Worm (Caenorhabditis elegans) whole organism, young adult: ENCODE data around the gene str-85.

Experiments used
- B0019.2 ChIP-seq: fragments of 200-800 bp; sonication (Bioruptor generic); conservative IDR thresholded peaks from 2 replicates; pipeline ENCODE4 v1.3.6; 2022; ENCODE audit warnings: missing genetic modification reagents, missing genetic modification characterization, missing compliant biosample characterization
- B0261.1 ChIP-seq: sonication (generic microtip); optimal IDR thresholded peaks from 2 replicates; lab custom pipeline; 2016; ENCODE audit warnings: mild to moderate bottlenecking, missing genetic modification characterization, moderate library complexity, missing compliant biosample characterization
- C06A6.2 ChIP-seq: fragments of 200-800 bp; sonication (Bioruptor generic); conservative IDR thresholded peaks from 2 replicates; pipeline ENCODE4 v1.3.6; 2022; ENCODE audit warnings: missing genetic modification characterization, missing compliant biosample characterization
- C17E4.6 ChIP-seq: fragments of 200-800 bp; sonication (Bioruptor generic); IDR thresholded peaks from 2 replicates; pipeline ENCODE4 v1.3.6; 2022; ENCODE audit warnings: missing genetic modification reagents, missing genetic modification characterization, missing compliant biosample characterization
- F10E7.11 ChIP-seq: sonication (generic microtip); optimal IDR thresholded peaks from 2 replicates; lab custom pipeline; 2017; ENCODE audit warnings: mild to moderate bottlenecking, missing genetic modification characterization, moderate library complexity, missing compliant biosample characterization
- F22D6.2 ChIP-seq: sonication (generic microtip); optimal IDR thresholded peaks from 2 replicates; lab custom pipeline; 2016; ENCODE audit warnings: mild to moderate bottlenecking, missing genetic modification characterization, missing compliant biosample characterization
- F39B2.1 ChIP-seq: fragments of 200-800 bp; sonication (Bioruptor generic); IDR thresholded peaks from 2 replicates; pipeline ENCODE4 v1.3.6; 2022; ENCODE audit warnings: missing genetic modification reagents, missing genetic modification characterization, missing compliant biosample characterization
- F52B5.7 ChIP-seq: sonication (generic microtip); optimal IDR thresholded peaks from 2 replicates; lab custom pipeline; 2016; ENCODE audit warnings: mild to moderate bottlenecking, missing genetic modification characterization, missing compliant biosample characterization
- F57A8.1 ChIP-seq: fragments of 200-800 bp; sonication (Bioruptor generic); optimal IDR thresholded peaks from 2 replicates; lab custom pipeline; 2018; ENCODE audit warnings: mild to moderate bottlenecking, missing genetic modification characterization, moderate library complexity, missing compliant biosample characterization
- F57C9.4 ChIP-seq: sonication (generic microtip); optimal IDR thresholded peaks from 2 replicates; lab custom pipeline; 2017; ENCODE audit warnings: mild to moderate bottlenecking, missing genetic modification characterization, missing compliant biosample characterization
- Y67H2A.10 ChIP-seq: fragments of 200-800 bp; sonication (Bioruptor generic); conservative IDR thresholded peaks from 2 replicates; pipeline ENCODE4 v1.3.6; 2022; ENCODE audit warnings: missing genetic modification reagents, missing genetic modification characterization, missing compliant biosample characterization
- ZK185.1 ChIP-seq: sonication (generic microtip); optimal IDR thresholded peaks from 2 replicates; lab custom pipeline; 2016; ENCODE audit warnings: mild to moderate bottlenecking, missing genetic modification characterization, missing compliant biosample characterization; ENCODE audit not compliant: poor library complexity, severe bottlenecking
- ama-1 ChIP-seq, 3 experiments: fragments of 150-350 bp in 1 of 3; sonication (generic microtip) in 2 of 3; optimal IDR thresholded peaks; 2 replicates each; lab custom pipeline; 2014 to 2018; ENCODE audit warnings: missing biosample characterization in 2 of 3, missing genetic modification characterization in 2 of 3, missing genetic modification reagents in 2 of 3
- aptf-2 ChIP-seq: fragments of 200-800 bp; sonication (Bioruptor generic); conservative IDR thresholded peaks from 2 replicates; pipeline ENCODE4 v1.3.6; 2022; ENCODE audit warnings: missing genetic modification reagents, missing genetic modification characterization, missing compliant biosample characterization
- aptf-3 ChIP-seq: fragments of 200-800 bp; sonication (Bioruptor generic); IDR thresholded peaks from 2 replicates; pipeline ENCODE4 v1.3.6; 2022; ENCODE audit warnings: missing genetic modification characterization, missing compliant biosample characterization
- attf-5 ChIP-seq: fragments of 200-800 bp; sonication (Bioruptor generic); optimal IDR thresholded peaks from 2 replicates; lab custom pipeline; 2018; ENCODE audit warnings: mild to moderate bottlenecking, missing genetic modification characterization, missing compliant biosample characterization
- attf-6 ChIP-seq: fragments of 200-800 bp; sonication (Bioruptor generic); IDR thresholded peaks from 2 replicates; pipeline ENCODE4 v1.3.6; 2022; ENCODE audit warnings: missing genetic modification reagents, missing genetic modification characterization, missing compliant biosample characterization
- cebp-1 ChIP-seq, 2 experiments: fragments of 200-800 bp in 1 of 2; sonication (Bioruptor generic) in 1 of 2; sonication (generic microtip) in 1 of 2; IDR thresholded peaks in 1 of 2; optimal IDR thresholded peaks in 1 of 2; 2 replicates each; pipeline versions ENCODE4 v1.3.6 to Lab custom; 2017 to 2022; ENCODE audit warnings: missing compliant biosample characterization in 2 of 2, missing genetic modification characterization in 2 of 2, mild to moderate bottlenecking in 1 of 2, missing genetic modification reagents in 1 of 2, moderate library complexity in 1 of 2
- egl-18 ChIP-seq: fragments of 200-800 bp; sonication (Bioruptor generic); IDR thresholded peaks from 2 replicates; pipeline ENCODE4 v1.3.6; 2022; ENCODE audit warnings: missing genetic modification reagents, missing genetic modification characterization, missing compliant biosample characterization
- egrh-3 ChIP-seq: fragments of 200-800 bp; sonication (Bioruptor generic); IDR thresholded peaks from 2 replicates; pipeline ENCODE4 v1.3.6; 2022; ENCODE audit warnings: missing genetic modification reagents, missing genetic modification characterization, missing compliant biosample characterization
- ets-4 ChIP-seq: fragments of 200-800 bp; sonication (Bioruptor generic); optimal IDR thresholded peaks from 2 replicates; lab custom pipeline; 2018; ENCODE audit warnings: mild to moderate bottlenecking, missing genetic modification characterization, missing compliant biosample characterization
- fkh-3 ChIP-seq: sonication (generic microtip); optimal IDR thresholded peaks from 2 replicates; lab custom pipeline; 2016; ENCODE audit warnings: mild to moderate bottlenecking, missing genetic modification characterization, missing compliant biosample characterization
- lin-26 ChIP-seq: fragments of 200-800 bp; sonication (Bioruptor generic); IDR thresholded peaks from 2 replicates; pipeline ENCODE4 v1.3.6; 2022; ENCODE audit warnings: missing genetic modification reagents, missing genetic modification characterization, missing compliant biosample characterization
- lin-35 ChIP-seq, 3 experiments: fragments of 150-350 bp in 2 of 3; sonication (generic microtip) in 1 of 3; optimal IDR thresholded peaks; 2 replicates each; lab custom pipeline; 2014 to 2018; ENCODE audit warnings: missing biosample characterization in 3 of 3, missing genetic modification characterization in 3 of 3, missing genetic modification reagents in 3 of 3
- lin-40 ChIP-seq: sonication (generic microtip); optimal IDR thresholded peaks from 2 replicates; lab custom pipeline; 2016; ENCODE audit warnings: missing genetic modification characterization, mild to moderate bottlenecking, missing compliant biosample characterization, missing genotype, missing genetic modification reagents
- lin-54 ChIP-seq: fragments of 200-800 bp; sonication (Bioruptor generic); optimal IDR thresholded peaks from 2 replicates; lab custom pipeline; 2018; ENCODE audit warnings: mild to moderate bottlenecking, missing genetic modification characterization, missing compliant biosample characterization
- madf-6 ChIP-seq: fragments of 200-800 bp; sonication (Bioruptor generic); IDR thresholded peaks from 2 replicates; pipeline ENCODE4 v1.3.6; 2022; ENCODE audit warnings: missing genetic modification reagents, missing genetic modification characterization, missing compliant biosample characterization
- madf-8 ChIP-seq: fragments of 200-800 bp; sonication (Bioruptor generic); conservative IDR thresholded peaks from 2 replicates; pipeline ENCODE4 v1.3.6; 2022; ENCODE audit warnings: missing genetic modification reagents, missing genetic modification characterization, missing compliant biosample characterization
- nfya-1 ChIP-seq: sonication (generic microtip); optimal IDR thresholded peaks from 2 replicates; lab custom pipeline; 2017; ENCODE audit warnings: antibody characterized with exemption, missing compliant biosample characterization, missing genetic modification characterization, borderline replicate concordance; ENCODE audit not compliant: insufficient read depth
- nhr-120 ChIP-seq: fragments of 200-800 bp; sonication (Bioruptor generic); IDR thresholded peaks from 2 replicates; pipeline ENCODE4 v1.3.6; 2022; ENCODE audit warnings: missing genetic modification characterization, missing compliant biosample characterization
- nhr-179 ChIP-seq: sonication (generic microtip); optimal IDR thresholded peaks from 2 replicates; lab custom pipeline; 2016; ENCODE audit warnings: mild to moderate bottlenecking, missing genetic modification characterization, missing compliant biosample characterization
- nhr-27 ChIP-seq: fragments of 200-800 bp; sonication (Bioruptor generic); optimal IDR thresholded peaks from 2 replicates; lab custom pipeline; 2018; ENCODE audit warnings: mild to moderate bottlenecking, missing genetic modification characterization, moderate library complexity, missing compliant biosample characterization
- nhr-80 ChIP-seq: sonication (generic microtip); optimal IDR thresholded peaks from 2 replicates; lab custom pipeline; 2016; ENCODE audit warnings: missing genetic modification characterization, missing compliant biosample characterization
- nhr-90 ChIP-seq: sonication (generic microtip); optimal IDR thresholded peaks from 2 replicates; lab custom pipeline; 2016; ENCODE audit warnings: missing genotype, mild to moderate bottlenecking, missing genetic modification characterization, missing compliant biosample characterization
- pha-4 ChIP-seq: fragments of 150-350 bp; sonication (generic microtip); optimal IDR thresholded peaks from 2 replicates; lab custom pipeline; 2014; ENCODE audit warnings: missing biosample characterization, missing genetic modification reagents, missing genetic modification characterization
- repo-1 ChIP-seq: sonication (generic microtip); optimal IDR thresholded peaks from 2 replicates; lab custom pipeline; 2017; ENCODE audit warnings: mild to moderate bottlenecking, missing genetic modification characterization, missing compliant biosample characterization
- unc-130 ChIP-seq: sonication (generic microtip); optimal IDR thresholded peaks from 2 replicates; lab custom pipeline; 2016; ENCODE audit warnings: missing genetic modification reagents, missing genetic modification characterization, missing compliant biosample characterization
- zfh-2 ChIP-seq: fragments of 200-800 bp; sonication (Bioruptor generic); conservative IDR thresholded peaks from 2 replicates; pipeline ENCODE4 v1.3.6; 2022; ENCODE audit warnings: missing genetic modification reagents, missing genetic modification characterization, missing compliant biosample characterization
- ztf-22 ChIP-seq: fragments of 200-800 bp; sonication (Bioruptor generic); optimal IDR thresholded peaks from 2 replicates; lab custom pipeline; 2018; ENCODE audit warnings: mild to moderate bottlenecking, missing genetic modification characterization, moderate library complexity, missing compliant biosample characterization
- ztf-26 ChIP-seq: sonication (generic microtip); optimal IDR thresholded peaks from 2 replicates; lab custom pipeline; 2017; ENCODE audit warnings: missing genetic modification characterization, missing compliant biosample characterization
- ztf-3 ChIP-seq: fragments of 200-800 bp; sonication (Bioruptor generic); optimal IDR thresholded peaks from 2 replicates; lab custom pipeline; 2018; ENCODE audit warnings: mild to moderate bottlenecking, missing genetic modification characterization, missing compliant biosample characterization

str-85 gene

ce11 chrV:8936184-8936589 is 49.5 kb downstream of the str-85 start, which contains the start of gene unc-23 (continued):
- 0 out of 2 replicates have a peak, but pooled peaks have one; percentile 54 for TF ChIP-seq egl-18 (GFP tag; lab: Robert Waterston, UW)
- no peak for TF ChIP-seq unc-130 (GFP tag; lab: Kevin White, UChicago)
- TF ChIP-seq fkh-3 (tag; lab: Kevin White, UChicago) = no peak
- peak; percentile 24 for TF ChIP-seq repo-1
- TF ChIP-seq F10E7.11 (tag; lab: Kevin White, UChicago) = no peak
- no peak for TF ChIP-seq B0019.2
- TF ChIP-seq madf-6 (GFP tag; lab: Robert Waterston, UW) = no peak
- no peak for TF ChIP-seq nhr-27 (tag; lab: Kevin White, UChicago)
- peak; percentile 78 for TF ChIP-seq ztf-3
- TF ChIP-seq egrh-3 (GFP tag; lab: Robert Waterston, UW) = no peak
- no peak for TF ChIP-seq nhr-120 (GFP tag; lab: Robert Waterston, UW)
- TF ChIP-seq F52B5.7 (tag; lab: Kevin White, UChicago) = no peak
- peak; percentile 69 for TF ChIP-seq ets-4 (GFP tag; lab: Kevin White, UChicago)

ce11 chrV:8935104-8935503 is 50.5 kb downstream of the str-85 start:
- TF ChIP-seq madf-8 (GFP tag; lab: Robert Waterston, UW) (no peak), attf-6 (0 out of 2 replicates have a peak, but pooled peaks have one; percentile 16), F57C9.4 (tag; lab: Kevin White, UChicago) (no peak), nhr-179 (tag; lab: Kevin White, UChicago) (no peak), zfh-2 (GFP tag; lab: Robert Waterston, UW) (no peak), aptf-3 (no peak), C17E4.6 (GFP tag; lab: Robert Waterston, UW) (no peak), lin-40 (tag; lab: Kevin White, UChicago) (peak; percentile 18), attf-5 (GFP tag; lab: Kevin White, UChicago) (peak; percentile 15), B0261.1 (tag; lab: Kevin White, UChicago) (no peak), ztf-22 (GFP tag; lab: Kevin White, UChicago) (no peak), F52B5.7 (tag; lab: Kevin White, UChicago) (no peak), Y67H2A.10 (GFP tag; lab: Robert Waterston, UW) (no peak), aptf-2 (no peak), nhr-90 (tag; lab: Kevin White, UChicago) (no peak), ZK185.1 (tag; lab: Kevin White, UChicago) (no peak), F57A8.1 (GFP tag; lab: Kevin White, UChicago) (no peak), F39B2.1 (GFP tag; lab: Robert Waterston, UW) (no peak), C06A6.2 (0 out of 2 replicates have a peak, but pooled peaks have one; percentile 9), lin-35 (GFP tag; optimal IDR thresholded peaks at IDR 0.05; lab: Kevin White, UChicago) (no peak), lin-26 (GFP tag; lab: Robert Waterston, UW) (no peak), F22D6.2 (tag; lab: Kevin White, UChicago) (no peak), F10E7.11 (tag; lab: Kevin White, UChicago) (no peak), lin-54 (GFP tag; lab: Kevin White, UChicago) (peak; percentile 5), cebp-1 (GFP tag; IDR thresholded peaks at IDR 0.05; lab: Robert Waterston, UW) (no peak), cebp-1 (tag; optimal IDR thresholded peaks at IDR 0.05; lab: Kevin White, UChicago) (peak; percentile 15), ztf-26 (tag; lab: Kevin White, UChicago) (peak; percentile 18), ama-1 (optimal IDR thresholded peaks at IDR 0.05; lab: Kevin White, UChicago) (peak; percentile 29), ama-1 (GFP tag; optimal IDR thresholded peaks at IDR 0.05; lab: Kevin White, UChicago) (no peak), nfya-1 (tag; lab: Kevin White, UChicago) (no peak), nhr-80 (tag; lab: Kevin White, UChicago) (peak; percentile 24), pha-4 (no peak)
